Worm (Caenorhabditis elegans) whole organism, mixed stage, embryonic: ENCODE data around the gene str-46.

ENCODE experiments used
- elt-1 ChIP-seq: sonication (generic microtip); optimal IDR thresholded peaks from 2 replicates; lab custom pipeline; 2017; ENCODE audit warnings: missing genetic modification characterization, mild to moderate bottlenecking, missing compliant biosample characterization, antibody characterized with exemption, moderate library complexity, borderline replicate concordance; ENCODE audit not compliant: insufficient read depth
- mep-1 ChIP-seq: fragments of 150-350 bp; optimal IDR thresholded peaks from 2 replicates; lab custom pipeline; 2017; ENCODE audit warnings: missing biosample characterization, missing genetic modification reagents, missing genetic modification characterization, inconsistent platforms
- nhr-28 ChIP-seq: fragments of 150-350 bp; optimal IDR thresholded peaks from 2 replicates; lab custom pipeline; 2014; ENCODE audit warnings: missing biosample characterization, missing genetic modification characterization
- nhr-76 ChIP-seq: sonication (generic microtip); optimal IDR thresholded peaks from 2 replicates; lab custom pipeline; 2017; ENCODE audit warnings: missing biosample characterization, missing genetic modification characterization
- snpc-4 ChIP-seq: fragments of 150-350 bp; optimal IDR thresholded peaks from 2 replicates; lab custom pipeline; 2014; ENCODE audit warnings: missing biosample characterization, missing genetic modification characterization
- tbx-8 ChIP-seq: fragments of 200-800 bp; sonication (Bioruptor generic); optimal IDR thresholded peaks from 2 replicates; lab custom pipeline; 2018; ENCODE audit warnings: mild to moderate bottlenecking, missing genetic modification characterization, moderate library complexity, missing compliant biosample characterization
- ztf-11 ChIP-seq: fragments of 150-350 bp; optimal IDR thresholded peaks from 2 replicates; lab custom pipeline; 2014; ENCODE audit warnings: missing biosample characterization, missing genetic modification characterization

DNA sequence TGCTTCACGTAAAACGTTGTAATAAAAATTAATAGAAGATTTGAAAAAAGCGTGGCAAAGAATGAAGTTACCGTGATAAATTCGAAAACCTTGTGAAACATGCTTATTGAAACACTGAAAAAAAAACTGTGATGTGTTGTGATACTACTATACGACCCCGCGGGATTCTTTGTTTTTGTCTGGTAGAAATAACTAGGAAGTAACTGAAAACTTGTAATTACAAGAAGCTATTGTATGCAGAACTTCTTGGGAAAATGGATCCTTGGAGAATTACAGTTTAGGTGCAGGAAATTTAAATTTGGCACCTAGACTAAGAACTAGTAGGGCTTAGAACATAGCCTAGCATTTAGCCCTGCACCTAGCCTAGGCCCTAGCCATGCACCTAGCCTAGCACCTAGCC, 20.0 kb downstream of the str-46 start, which contains the start of gene str-39:
- no peak for TF ChIP-seq snpc-4 (tag; lab: Kevin White, UChicago)
- no peak for TF ChIP-seq nhr-28 (tag; lab: Kevin White, UChicago)
- TF ChIP-seq mep-1 (tag; lab: Kevin White, UChicago), result no peak
- no peak for TF ChIP-seq nhr-76 (tag; lab: Kevin White, UChicago)
- no peak for TF ChIP-seq elt-1 (tag; lab: Kevin White, UChicago)
- TF ChIP-seq tbx-8 (GFP tag; lab: Kevin White, UChicago), result no peak
- TF ChIP-seq ztf-11 (tag; lab: Kevin White, UChicago), result no peak
